Worm (Caenorhabditis elegans) whole organism, L4 larva: Measurements from ENCODE around the gene F41G3.20.

ENCODE experiments used
- F37D6.2 ChIP-seq: sonication (generic microtip); optimal IDR thresholded peaks from 2 replicates; lab custom pipeline; 2016; ENCODE audit warnings: mild to moderate bottlenecking, missing genetic modification characterization, missing compliant biosample characterization
- F44E2.7 ChIP-seq: fragments of 200-800 bp; sonication (Bioruptor generic); IDR thresholded peaks from 2 replicates; pipeline ENCODE4 v2.1.2; 2022; ENCODE audit warnings: missing genetic modification characterization, missing compliant biosample characterization
- R02D3.7 ChIP-seq: fragments of 150-350 bp; sonication (generic microtip); optimal IDR thresholded peaks from 3 replicates; lab custom pipeline; 2014; ENCODE audit warnings: missing biosample characterization, missing genetic modification characterization
- Y75B8A.6 ChIP-seq: fragments of 200-800 bp; sonication (Bioruptor generic); IDR thresholded peaks from 2 replicates; pipeline ENCODE4 v1.3.6; 2022; ENCODE audit warnings: missing genetic modification reagents, missing genetic modification characterization, missing compliant biosample characterization
- ama-1 ChIP-seq: fragments of 150-350 bp; optimal IDR thresholded peaks from 2 replicates; lab custom pipeline; 2014; ENCODE audit warnings: inconsistent platforms, mixed read lengths
- ceh-32 ChIP-seq: sonication (generic microtip); optimal IDR thresholded peaks from 2 replicates; lab custom pipeline; 2016; ENCODE audit warnings: mild to moderate bottlenecking, missing genetic modification characterization, missing compliant biosample characterization; ENCODE audit not compliant: poor library complexity
- ceh-62 ChIP-seq: sonication (generic microtip); optimal IDR thresholded peaks from 2 replicates; lab custom pipeline; 2017; ENCODE audit warnings: missing biosample characterization, missing genetic modification characterization
- ctbp-1 ChIP-seq: fragments of 200-800 bp; sonication (Bioruptor generic); IDR thresholded peaks from 2 replicates; pipeline ENCODE4 v1.3.6; 2022; ENCODE audit warnings: missing genetic modification reagents, missing genetic modification characterization, missing compliant biosample characterization
- daf-16 ChIP-seq, 3 experiments: sonication (generic microtip); optimal IDR thresholded peaks; 2 replicates each; lab custom pipeline; 2016 to 2017; ENCODE audit warnings: missing genetic modification characterization in 3 of 3, missing genetic modification reagents in 3 of 3, mild to moderate bottlenecking in 2 of 3, missing compliant biosample characterization in 2 of 3, missing biosample characterization in 1 of 3, moderate library complexity in 1 of 3
- daf-19 ChIP-seq: fragments of 200-800 bp; sonication (Bioruptor generic); conservative IDR thresholded peaks from 2 replicates; pipeline ENCODE4 v1.3.6; 2022; ENCODE audit warnings: missing genetic modification characterization, missing compliant biosample characterization
- dmd-8 ChIP-seq: fragments of 200-800 bp; sonication (Bioruptor generic); IDR thresholded peaks from 2 replicates; pipeline ENCODE4 v1.3.6; 2022; ENCODE audit warnings: missing genetic modification characterization, missing compliant biosample characterization
- dmd-9 ChIP-seq: fragments of 200-800 bp; sonication (Bioruptor generic); IDR thresholded peaks from 2 replicates; pipeline ENCODE4 v1.3.6; 2022; ENCODE audit warnings: missing genetic modification reagents, missing genetic modification characterization, missing compliant biosample characterization
- duxl-1 ChIP-seq: sonication (generic microtip); optimal IDR thresholded peaks from 2 replicates; lab custom pipeline; 2016; ENCODE audit warnings: mild to moderate bottlenecking, missing genetic modification characterization, moderate library complexity, missing compliant biosample characterization; ENCODE audit not compliant: poor library complexity
- dve-1 ChIP-seq: sonication (generic microtip); optimal IDR thresholded peaks from 2 replicates; lab custom pipeline; 2017; ENCODE audit warnings: antibody characterized with exemption, mild to moderate bottlenecking, missing genetic modification characterization, missing compliant biosample characterization; ENCODE audit not compliant: insufficient read depth
- fos-1 ChIP-seq: fragments of 150-350 bp; optimal IDR thresholded peaks from 2 replicates; lab custom pipeline; 2014; ENCODE audit warnings: missing biosample characterization, missing genetic modification characterization
- hlh-30 ChIP-seq: sonication (generic microtip); optimal IDR thresholded peaks from 2 replicates; lab custom pipeline; 2017; ENCODE audit warnings: antibody characterized with exemption, mild to moderate bottlenecking, missing genetic modification characterization, missing compliant biosample characterization; ENCODE audit not compliant: insufficient read depth
- hmg-1.1 ChIP-seq: fragments of 200-800 bp; sonication (Bioruptor generic); IDR thresholded peaks from 2 replicates; pipeline ENCODE4 v1.3.6; 2022; ENCODE audit warnings: missing genetic modification reagents, missing genetic modification characterization, missing compliant biosample characterization
- jun-1 ChIP-seq: fragments of 150-350 bp; optimal IDR thresholded peaks from 2 replicates; lab custom pipeline; 2014; ENCODE audit warnings: missing biosample characterization, missing genetic modification reagents, missing genetic modification characterization
- lim-7 ChIP-seq: fragments of 200-800 bp; sonication (Bioruptor generic); IDR thresholded peaks from 2 replicates; pipeline ENCODE4 v1.3.6; 2022; ENCODE audit warnings: missing genetic modification characterization, missing compliant biosample characterization
- lin-1 ChIP-seq: fragments of 200-800 bp; sonication (Bioruptor generic); IDR thresholded peaks from 2 replicates; pipeline ENCODE4 v1.3.6; 2022; ENCODE audit warnings: missing genetic modification reagents, missing genetic modification characterization, missing compliant biosample characterization
- lin-13 ChIP-seq: fragments of 150-350 bp; optimal IDR thresholded peaks from 2 replicates; lab custom pipeline; 2014; ENCODE audit warnings: missing biosample characterization, missing genetic modification reagents, missing genetic modification characterization
- madf-5 ChIP-seq, 2 experiments: fragments of 200-800 bp; sonication (Bioruptor generic); IDR thresholded peaks; 2 replicates each; pipeline ENCODE4 v1.3.6; 2022; ENCODE audit warnings: missing compliant biosample characterization in 2 of 2, missing genetic modification characterization in 2 of 2
- mxl-2 ChIP-seq: fragments of 200-800 bp; sonication (Bioruptor generic); conservative IDR thresholded peaks from 2 replicates; pipeline ENCODE4 v1.3.6; 2022; ENCODE audit warnings: missing genetic modification reagents, missing genetic modification characterization, missing compliant biosample characterization
- nhr-10 ChIP-seq: fragments of 150-350 bp; optimal IDR thresholded peaks from 2 replicates; lab custom pipeline; 2014; ENCODE audit warnings: missing biosample characterization, missing genetic modification characterization
- nhr-237 ChIP-seq: sonication (generic microtip); optimal IDR thresholded peaks from 2 replicates; lab custom pipeline; 2017; ENCODE audit warnings: missing biosample characterization, missing genetic modification characterization
- nhr-25 ChIP-seq: sonication (generic microtip); optimal IDR thresholded peaks from 2 replicates; lab custom pipeline; 2017; ENCODE audit warnings: missing genetic modification characterization, mild to moderate bottlenecking, missing compliant biosample characterization, antibody characterized with exemption, moderate library complexity, borderline replicate concordance; ENCODE audit not compliant: insufficient read depth
- nhr-28 ChIP-seq: fragments of 150-350 bp; optimal IDR thresholded peaks from 2 replicates; lab custom pipeline; 2014; ENCODE audit warnings: missing biosample characterization, missing genetic modification characterization
- nhr-6 ChIP-seq: fragments of 150-350 bp; optimal IDR thresholded peaks from 2 replicates; lab custom pipeline; 2014; ENCODE audit warnings: missing biosample characterization, missing genetic modification characterization
- nhr-76 ChIP-seq: fragments of 150-350 bp; optimal IDR thresholded peaks from 2 replicates; lab custom pipeline; 2014; ENCODE audit warnings: missing biosample characterization, missing genetic modification characterization
- nhr-77 ChIP-seq: fragments of 150-350 bp; optimal IDR thresholded peaks from 2 replicates; lab custom pipeline; 2014; ENCODE audit warnings: missing biosample characterization, missing genetic modification characterization
- php-3 ChIP-seq: fragments of 200-800 bp; sonication (Bioruptor generic); IDR thresholded peaks from 2 replicates; pipeline ENCODE4 v1.3.6; 2022; ENCODE audit warnings: missing genetic modification reagents, missing genetic modification characterization, missing compliant biosample characterization
- snpc-1.2 ChIP-seq: fragments of 200-800 bp; sonication (Bioruptor generic); IDR thresholded peaks from 2 replicates; pipeline ENCODE4 v1.3.6; 2022; ENCODE audit warnings: missing genetic modification reagents, missing genetic modification characterization, missing compliant biosample characterization
- spr-3 ChIP-seq: fragments of 200-800 bp; sonication (Bioruptor generic); optimal IDR thresholded peaks from 2 replicates; lab custom pipeline; 2018; ENCODE audit warnings: mild to moderate bottlenecking, missing genetic modification characterization, missing compliant biosample characterization
- unc-130 ChIP-seq: sonication (generic microtip); optimal IDR thresholded peaks from 2 replicates; lab custom pipeline; 2016; ENCODE audit warnings: missing genetic modification reagents, missing genetic modification characterization, missing compliant biosample characterization
- zfp-2 ChIP-seq: sonication (generic microtip); optimal IDR thresholded peaks from 2 replicates; lab custom pipeline; 2016; ENCODE audit warnings: mild to moderate bottlenecking, missing genetic modification characterization, missing compliant biosample characterization
- zfp-3 ChIP-seq: fragments of 200-800 bp; sonication (Bioruptor generic); conservative IDR thresholded peaks from 2 replicates; pipeline ENCODE4 v1.3.6; 2022; ENCODE audit warnings: missing genetic modification reagents, missing genetic modification characterization, missing compliant biosample characterization
- zip-11 ChIP-seq: fragments of 200-800 bp; sonication (Bioruptor generic); IDR thresholded peaks from 2 replicates; pipeline ENCODE4 v1.3.6; 2022; ENCODE audit warnings: missing genetic modification characterization, missing compliant biosample characterization
- zip-2 ChIP-seq: fragments of 150-350 bp; optimal IDR thresholded peaks from 2 replicates; lab custom pipeline; 2014; ENCODE audit warnings: missing biosample characterization, missing genetic modification characterization
- ztf-7 ChIP-seq: fragments of 150-350 bp; optimal IDR thresholded peaks from 2 replicates; lab custom pipeline; 2014; ENCODE audit warnings: missing biosample characterization, missing genetic modification characterization

Gene F41G3.20

DNA sequence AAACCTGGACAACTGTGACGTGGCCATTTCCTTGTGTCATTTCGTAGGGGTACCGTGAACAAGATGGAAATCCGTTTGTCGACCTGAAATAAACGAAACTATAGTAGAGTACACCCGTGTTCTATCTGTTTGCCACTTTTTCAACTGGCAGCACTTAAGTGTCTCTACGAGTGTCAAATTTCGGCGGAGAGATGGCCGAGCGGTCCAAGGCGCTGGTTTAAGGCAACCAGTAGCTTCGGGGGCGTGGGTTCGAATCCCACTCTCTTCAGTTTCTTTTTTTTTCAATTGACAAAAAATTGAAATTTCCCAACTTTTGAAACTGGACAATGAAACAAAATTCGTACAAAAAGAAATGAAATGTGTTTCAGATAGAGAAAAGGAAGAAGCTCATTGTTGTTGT, 29.2 kb downstream of the F41G3.20 start (continued):
- TF ChIP-seq nhr-77 (tag; lab: Kevin White, UChicago), result no peak
- 0 out of 4 replicates have a peak, but pooled peaks of 1 of the 2 experiments have one; percentile 58 for TF ChIP-seq madf-5 (GFP tag; IDR thresholded peaks at IDR 0.05; lab: Robert Waterston, UW)
- TF ChIP-seq ztf-7 (tag; lab: Kevin White, UChicago), result no peak
- no peak for TF ChIP-seq ceh-32 (tag; lab: Kevin White, UChicago)
- peak; percentile 32 for TF ChIP-seq nhr-28 (tag; lab: Kevin White, UChicago)
- TF ChIP-seq snpc-1.2, result no peak
- TF ChIP-seq ctbp-1 (GFP tag; lab: Robert Waterston, UW), result 0 out of 2 replicates have a peak, but pooled peaks have one; percentile 38
- TF ChIP-seq ama-1 (lab: Kevin White, UChicago), result no peak
- no peak for TF ChIP-seq F44E2.7
- no peak for TF ChIP-seq daf-16 (GFP tag; optimal IDR thresholded peaks at IDR 0.05; lab: Kevin White, UChicago)
- no peak for TF ChIP-seq daf-16 (tag; optimal IDR thresholded peaks at IDR 0.05; lab: Kevin White, UChicago)
- TF ChIP-seq nhr-6 (tag; lab: Kevin White, UChicago), result no peak
- TF ChIP-seq duxl-1 (tag; lab: Kevin White, UChicago), result no peak
- TF ChIP-seq dve-1 (tag; lab: Kevin White, UChicago), result peak; percentile 16
- TF ChIP-seq lim-7 (GFP tag; lab: Robert Waterston, UW), result no peak; the same call in 1 of the 2 replicates
- TF ChIP-seq Y75B8A.6 (GFP tag; lab: Robert Waterston, UW), result no peak
- no peak for TF ChIP-seq zfp-2
- no peak for TF ChIP-seq php-3 (GFP tag; lab: Robert Waterston, UW)
- TF ChIP-seq mxl-2 (GFP tag; lab: Robert Waterston, UW), result no peak
- no peak for TF ChIP-seq F37D6.2 (tag; lab: Kevin White, UChicago)

DNA sequence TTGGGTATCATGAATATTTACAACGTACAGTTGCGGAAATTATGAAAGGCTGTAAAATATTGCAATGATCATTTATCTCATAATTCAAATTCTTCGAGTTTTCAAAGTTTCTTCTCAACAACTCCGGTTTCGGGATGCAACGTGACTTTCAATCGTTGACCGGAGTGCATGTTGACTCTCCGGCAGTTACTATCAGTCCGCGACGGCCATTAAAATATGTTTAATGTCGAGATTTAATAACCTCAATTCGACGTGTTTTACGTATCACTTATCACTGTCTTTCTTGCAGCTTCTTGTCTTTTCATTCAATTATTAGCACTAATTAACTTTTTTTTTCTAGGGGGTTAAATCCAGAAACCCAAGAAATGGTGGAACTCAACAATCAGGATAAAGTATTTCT, 32.6 kb downstream of the F41G3.20 start, which contains the start of gene tsp-10:
TSS of gene tsp-10 (plus strand) at position 366 of the 400 bp plus-strand sequence.
- TF ChIP-seq nhr-10 (tag; lab: Kevin White, UChicago), result no peak
- peak; percentile 30 for TF ChIP-seq dve-1 (tag; lab: Kevin White, UChicago)
- no peak for TF ChIP-seq mxl-2 (GFP tag; lab: Robert Waterston, UW)
- TF ChIP-seq dmd-8, result no peak
- TF ChIP-seq jun-1 (tag; lab: Kevin White, UChicago), result no peak
- no peak for TF ChIP-seq madf-5 (GFP tag; IDR thresholded peaks at IDR 0.05; lab: Robert Waterston, UW)
- TF ChIP-seq nhr-28 (tag; lab: Kevin White, UChicago), result peak; percentile 4
- TF ChIP-seq zip-2 (tag; lab: Kevin White, UChicago), result no peak
- TF ChIP-seq daf-19 (GFP tag; lab: Robert Waterston, UW), result no peak
- no peak for TF ChIP-seq nhr-25 (tag; lab: Kevin White, UChicago)
- TF ChIP-seq lin-1 (GFP tag; lab: Robert Waterston, UW), result no peak
- TF ChIP-seq hlh-30, result no peak
- no peak for TF ChIP-seq daf-16 (GFP tag; optimal IDR thresholded peaks at IDR 0.05; lab: Kevin White, UChicago)
- peak; percentile 65 for TF ChIP-seq daf-16 (tag; optimal IDR thresholded peaks at IDR 0.05; lab: Kevin White, UChicago)
- TF ChIP-seq nhr-237 (tag; lab: Kevin White, UChicago), result no peak
- TF ChIP-seq php-3 (GFP tag; lab: Robert Waterston, UW), result 0 out of 2 replicates have a peak, but pooled peaks have one; percentile 37
- no peak for TF ChIP-seq R02D3.7
- TF ChIP-seq unc-130 (GFP tag; lab: Kevin White, UChicago), result no peak
- TF ChIP-seq lin-13 (GFP tag; lab: Kevin White, UChicago), result no peak

DNA sequence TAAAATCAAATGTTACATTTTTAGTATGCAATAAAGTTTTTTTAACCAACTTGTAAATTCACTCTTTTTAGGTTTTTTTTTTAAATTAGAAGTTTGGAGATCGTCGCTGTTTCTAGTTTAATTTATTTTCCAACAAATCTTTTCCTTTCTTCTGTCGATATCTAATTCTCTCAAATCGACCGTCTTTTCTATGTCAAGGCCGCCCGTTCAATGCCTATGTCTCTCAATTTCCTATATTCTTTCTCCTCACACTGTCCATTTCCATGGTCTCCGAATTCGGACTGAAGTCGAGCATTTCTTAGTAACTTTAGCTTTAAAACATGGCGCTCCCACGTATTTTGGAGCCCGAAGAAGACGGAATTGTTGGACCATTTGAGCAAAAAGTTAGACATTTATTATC, 34.2 kb downstream of the F41G3.20 start, which contains the start of the genes T14B4.5 and T14B4.20:
TSS of gene T14B4.5 (plus strand) at position 226 of the 400 bp plus-strand sequence.
TSS of gene T14B4.20 (plus strand) at position 264 of the 400 bp plus-strand sequence.
- TF ChIP-seq dmd-8, result no peak
- no peak for TF ChIP-seq spr-3
- TF ChIP-seq daf-16 (GFP tag; optimal IDR thresholded peaks at IDR 0.05; lab: Kevin White, UChicago), result no peak
- TF ChIP-seq daf-16 (tag; optimal IDR thresholded peaks at IDR 0.05; lab: Kevin White, UChicago), result no peak
- no peak for TF ChIP-seq nhr-76
- TF ChIP-seq dmd-9 (GFP tag; lab: Robert Waterston, UW), result no peak
- TF ChIP-seq zip-11 (GFP tag; lab: Robert Waterston, UW), result no peak
- TF ChIP-seq zfp-3, result no peak
- TF ChIP-seq fos-1 (tag; lab: Kevin White, UChicago), result no peak
- no peak for TF ChIP-seq hmg-1.1 (GFP tag; lab: Robert Waterston, UW)
- TF ChIP-seq ceh-62 (tag; lab: Kevin White, UChicago), result no peak
